Worm (Caenorhabditis elegans) whole organism, late embryonic: Measurements from ENCODE around the gene npp-16.
A peak's percentile ranks its signal among the peaks of the same experiment; 100 is the strongest.

ENCODE experiments used
- C08G9.2 ChIP-seq: sonication (generic microtip); optimal IDR thresholded peaks from 2 replicates; lab custom pipeline; 2016; ENCODE audit warnings: mild to moderate bottlenecking, missing genetic modification characterization, moderate library complexity, missing compliant biosample characterization
- C38D4.7 ChIP-seq: fragments of 200-800 bp; sonication (Bioruptor generic); optimal IDR thresholded peaks from 2 replicates; lab custom pipeline; 2018; ENCODE audit warnings: mild to moderate bottlenecking, missing genetic modification characterization, moderate library complexity, missing compliant biosample characterization
- K02D7.2 ChIP-seq: sonication (generic microtip); optimal IDR thresholded peaks from 2 replicates; lab custom pipeline; 2017; ENCODE audit warnings: mild to moderate bottlenecking, missing genetic modification characterization, missing compliant biosample characterization
- ahr-1 ChIP-seq: sonication (generic microtip); optimal IDR thresholded peaks from 2 replicates; lab custom pipeline; 2016; ENCODE audit warnings: missing genetic modification characterization, missing compliant biosample characterization
- ama-1 ChIP-seq: fragments of 150-350 bp; optimal IDR thresholded peaks from 2 replicates; lab custom pipeline; 2014
- ceh-14 ChIP-seq: sonication (generic microtip); optimal IDR thresholded peaks from 2 replicates; lab custom pipeline; 2016; ENCODE audit warnings: missing genotype, missing genetic modification characterization, missing compliant biosample characterization
- ceh-19 ChIP-seq: fragments of 200-800 bp; sonication (Bioruptor generic); optimal IDR thresholded peaks from 2 replicates; lab custom pipeline; 2018; ENCODE audit warnings: mild to moderate bottlenecking, missing genetic modification characterization, missing compliant biosample characterization
- ceh-2 ChIP-seq: sonication (generic microtip); optimal IDR thresholded peaks from 2 replicates; lab custom pipeline; 2016; ENCODE audit warnings: missing genotype, missing genetic modification characterization, missing compliant biosample characterization
- ceh-24 ChIP-seq: sonication (generic microtip); optimal IDR thresholded peaks from 2 replicates; lab custom pipeline; 2016; ENCODE audit warnings: mild to moderate bottlenecking, missing genetic modification characterization, missing compliant biosample characterization
- ceh-30 ChIP-seq: fragments of 150-350 bp; optimal IDR thresholded peaks from 2 replicates; lab custom pipeline; 2014; ENCODE audit warnings: missing biosample characterization, missing genetic modification characterization
- ceh-31 ChIP-seq: sonication (generic microtip); optimal IDR thresholded peaks from 2 replicates; lab custom pipeline; 2016; ENCODE audit warnings: missing genetic modification characterization, missing compliant biosample characterization
- ceh-34 ChIP-seq: sonication (generic microtip); optimal IDR thresholded peaks from 2 replicates; lab custom pipeline; 2016; ENCODE audit warnings: mild to moderate bottlenecking, missing genetic modification characterization, missing compliant biosample characterization
- ceh-45 ChIP-seq: fragments of 200-800 bp; sonication (Bioruptor generic); IDR thresholded peaks from 2 replicates; pipeline ENCODE4 v1.3.6; 2022; ENCODE audit warnings: missing genetic modification reagents, missing genetic modification characterization, missing compliant biosample characterization
- ceh-6 ChIP-seq: fragments of 200-800 bp; sonication (Bioruptor generic); optimal IDR thresholded peaks from 2 replicates; lab custom pipeline; 2018; ENCODE audit warnings: mild to moderate bottlenecking, missing genetic modification characterization, missing compliant biosample characterization
- che-1 ChIP-seq: sonication (generic microtip); optimal IDR thresholded peaks from 2 replicates; lab custom pipeline; 2016; ENCODE audit warnings: mild to moderate bottlenecking, missing genetic modification characterization, missing compliant biosample characterization
- dmd-4 ChIP-seq: sonication (generic microtip); optimal IDR thresholded peaks from 2 replicates; lab custom pipeline; 2016; ENCODE audit warnings: borderline replicate concordance, missing genetic modification characterization, missing compliant biosample characterization
- dve-1 ChIP-seq: sonication (generic microtip); optimal IDR thresholded peaks from 2 replicates; lab custom pipeline; 2017; ENCODE audit warnings: antibody characterized with exemption, mild to moderate bottlenecking, missing genetic modification characterization, missing compliant biosample characterization
- elt-2 ChIP-seq: sonication (generic microtip); optimal IDR thresholded peaks from 2 replicates; lab custom pipeline; 2016; ENCODE audit warnings: missing genetic modification reagents, missing genetic modification characterization, missing compliant biosample characterization
- elt-4 ChIP-seq: sonication (generic microtip); optimal IDR thresholded peaks from 2 replicates; lab custom pipeline; 2016; ENCODE audit warnings: missing genetic modification characterization, missing compliant biosample characterization
- ets-4 ChIP-seq: sonication (generic microtip); optimal IDR thresholded peaks from 2 replicates; lab custom pipeline; 2016; ENCODE audit warnings: missing genetic modification characterization, missing compliant biosample characterization
- eyg-1 ChIP-seq: sonication (generic microtip); optimal IDR thresholded peaks from 2 replicates; lab custom pipeline; 2016; ENCODE audit warnings: missing genotype, missing genetic modification characterization, missing compliant biosample characterization
- fax-1 ChIP-seq: sonication (generic microtip); optimal IDR thresholded peaks from 2 replicates; lab custom pipeline; 2016; ENCODE audit warnings: missing genotype, missing genetic modification characterization, missing compliant biosample characterization
- gmeb-2 ChIP-seq: sonication (generic microtip); optimal IDR thresholded peaks from 2 replicates; lab custom pipeline; 2016; ENCODE audit warnings: missing genetic modification characterization, inconsistent platforms, missing compliant biosample characterization
- hlh-13 ChIP-seq: fragments of 200-800 bp; sonication (Bioruptor generic); optimal IDR thresholded peaks from 2 replicates; lab custom pipeline; 2018; ENCODE audit warnings: mild to moderate bottlenecking, missing genetic modification characterization, missing compliant biosample characterization
- hlh-15 ChIP-seq: sonication (generic microtip); optimal IDR thresholded peaks from 2 replicates; lab custom pipeline; 2016; ENCODE audit warnings: missing genetic modification characterization, missing compliant biosample characterization
- hlh-30 ChIP-seq: sonication (generic microtip); optimal IDR thresholded peaks from 2 replicates; lab custom pipeline; 2017; ENCODE audit warnings: antibody characterized with exemption, missing genetic modification characterization, missing compliant biosample characterization; ENCODE audit not compliant: insufficient read depth
- lin-11 ChIP-seq: fragments of 200-800 bp; sonication (Bioruptor generic); optimal IDR thresholded peaks from 2 replicates; lab custom pipeline; 2018; ENCODE audit warnings: mild to moderate bottlenecking, missing genetic modification characterization, missing compliant biosample characterization
- mec-3 ChIP-seq: sonication (generic microtip); optimal IDR thresholded peaks from 2 replicates; lab custom pipeline; 2016; ENCODE audit warnings: borderline replicate concordance, missing genetic modification characterization, missing compliant biosample characterization
- nfya-1 ChIP-seq: sonication (generic microtip); optimal IDR thresholded peaks from 2 replicates; lab custom pipeline; 2017; ENCODE audit warnings: missing genetic modification characterization, mild to moderate bottlenecking, missing compliant biosample characterization, antibody characterized with exemption, moderate library complexity
- nhr-11 ChIP-seq: fragments of 150-350 bp; optimal IDR thresholded peaks from 2 replicates; lab custom pipeline; 2014; ENCODE audit warnings: missing biosample characterization, missing genetic modification characterization
- nhr-232 ChIP-seq: sonication (generic microtip); optimal IDR thresholded peaks from 2 replicates; lab custom pipeline; 2016; ENCODE audit warnings: missing genetic modification characterization, missing compliant biosample characterization
- npax-4 ChIP-seq: sonication (generic microtip); optimal IDR thresholded peaks from 2 replicates; lab custom pipeline; 2016; ENCODE audit warnings: missing genetic modification characterization, missing compliant biosample characterization
- odd-2 ChIP-seq: sonication (generic microtip); optimal IDR thresholded peaks from 2 replicates; lab custom pipeline; 2017; ENCODE audit warnings: antibody characterized with exemption, mild to moderate bottlenecking, missing genetic modification characterization, missing compliant biosample characterization
- pat-9 ChIP-seq: fragments of 200-800 bp; sonication (Bioruptor generic); optimal IDR thresholded peaks from 2 replicates; lab custom pipeline; 2018; ENCODE audit warnings: mild to moderate bottlenecking, missing genetic modification characterization, moderate library complexity, missing compliant biosample characterization
- pha-4 ChIP-seq: fragments of 150-350 bp; optimal IDR thresholded peaks from 2 replicates; lab custom pipeline; 2018; ENCODE audit warnings: missing biosample characterization, missing genetic modification reagents, missing genetic modification characterization
- pqm-1 ChIP-seq: sonication (generic microtip); optimal IDR thresholded peaks from 2 replicates; lab custom pipeline; 2016; ENCODE audit warnings: missing genetic modification characterization, missing compliant biosample characterization
- ref-2 ChIP-seq: sonication (generic microtip); optimal IDR thresholded peaks from 2 replicates; lab custom pipeline; 2016; ENCODE audit warnings: missing genetic modification characterization, missing compliant biosample characterization
- rnt-1 ChIP-seq: sonication (generic microtip); optimal IDR thresholded peaks from 2 replicates; lab custom pipeline; 2016; ENCODE audit warnings: missing genetic modification characterization, missing compliant biosample characterization
- sox-4 ChIP-seq: sonication (generic microtip); optimal IDR thresholded peaks from 2 replicates; lab custom pipeline; 2017; ENCODE audit warnings: mild to moderate bottlenecking, missing genetic modification characterization, inconsistent platforms, missing compliant biosample characterization
- syd-9 ChIP-seq: sonication (generic microtip); optimal IDR thresholded peaks from 2 replicates; lab custom pipeline; 2016; ENCODE audit warnings: mild to moderate bottlenecking, missing genetic modification characterization, moderate library complexity, missing compliant biosample characterization
- ttx-3 ChIP-seq: sonication (generic microtip); optimal IDR thresholded peaks from 2 replicates; lab custom pipeline; 2016; ENCODE audit warnings: missing genetic modification reagents, missing genetic modification characterization, missing compliant biosample characterization
- unc-42 ChIP-seq: sonication (generic microtip); optimal IDR thresholded peaks from 2 replicates; lab custom pipeline; 2016; ENCODE audit warnings: missing genotype, missing genetic modification characterization, missing compliant biosample characterization
- unc-86 ChIP-seq: sonication (generic microtip); optimal IDR thresholded peaks from 2 replicates; lab custom pipeline; 2016; ENCODE audit warnings: missing genetic modification characterization, missing compliant biosample characterization

npp-16 gene

DNA sequence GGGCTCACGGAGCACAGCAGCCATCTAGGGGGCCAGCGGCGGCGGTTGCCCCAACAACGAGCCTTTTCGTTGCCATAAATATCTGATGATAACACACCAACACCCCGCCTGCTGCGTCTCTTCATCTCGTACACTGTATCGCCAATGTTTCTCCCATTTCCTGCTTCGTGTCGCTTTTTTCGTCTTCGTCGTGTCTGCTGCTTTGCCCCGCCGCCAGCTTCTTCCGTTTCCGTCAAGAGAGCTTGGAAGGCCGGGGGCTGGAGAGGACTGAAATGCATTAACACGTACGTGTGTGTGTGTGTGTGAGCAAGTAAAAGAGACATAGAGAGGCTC, 20.2 kb downstream of the npp-16 start:
- peak; percentile 17 for TF ChIP-seq pat-9 (tag; lab: Kevin White, UChicago)
- TF ChIP-seq lin-11 (tag; lab: Kevin White, UChicago): no peak
- peak; percentile 36 for TF ChIP-seq mec-3 (tag; lab: Kevin White, UChicago)
- no peak for TF ChIP-seq dve-1 (tag; lab: Kevin White, UChicago)
- peak; percentile 49 for TF ChIP-seq K02D7.2
- no peak for TF ChIP-seq ceh-45 (GFP tag; lab: Robert Waterston, UW)
- peak; percentile 41 for TF ChIP-seq che-1 (tag; lab: Kevin White, UChicago)
- TF ChIP-seq pqm-1 (tag; lab: Kevin White, UChicago): no peak
- peak; percentile 14 for TF ChIP-seq unc-42 (tag; lab: Kevin White, UChicago)
- peak; percentile 0 for TF ChIP-seq ceh-2 (tag; lab: Kevin White, UChicago)
- peak; percentile 21 for TF ChIP-seq gmeb-2 (tag; lab: Kevin White, UChicago)
- no peak for TF ChIP-seq pha-4 (tag; lab: Kevin White, UChicago)
- TF ChIP-seq dmd-4 (tag; lab: Kevin White, UChicago): no peak
- peak; percentile 24 for TF ChIP-seq ceh-31 (tag; lab: Kevin White, UChicago)
- TF ChIP-seq rnt-1 (tag; lab: Kevin White, UChicago): no peak
- TF ChIP-seq ceh-14: peak; percentile 51

DNA sequence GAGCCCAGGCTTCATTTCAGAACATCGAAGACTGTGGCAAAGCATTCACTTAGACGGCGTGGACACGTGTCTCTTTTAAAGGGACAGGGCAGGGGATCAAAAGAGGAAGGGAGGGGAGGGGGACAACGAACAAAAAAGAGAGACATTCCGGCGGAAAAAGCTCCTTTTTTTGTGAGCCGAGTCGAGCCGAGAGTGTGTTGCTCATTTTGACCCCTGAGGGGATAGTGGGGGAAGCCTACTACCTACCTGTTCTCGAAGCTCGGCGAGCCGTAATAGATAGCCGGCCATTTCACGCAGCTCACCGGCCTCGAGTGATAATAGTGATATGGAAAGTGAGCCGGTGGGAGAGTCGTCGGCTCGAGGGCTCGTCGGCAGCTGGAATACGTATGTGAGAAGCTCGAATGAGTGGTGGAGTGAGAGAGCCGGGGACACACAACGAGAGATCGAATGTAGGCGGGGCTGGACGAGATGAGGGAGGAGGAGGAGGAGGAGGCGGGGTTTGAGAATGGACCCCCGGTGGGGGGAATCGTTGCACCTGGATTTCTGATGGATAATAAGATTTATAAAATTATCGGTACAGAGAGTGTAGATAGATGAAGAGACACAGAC, 21.0 kb downstream of the npp-16 start:
- TF ChIP-seq unc-42 (tag; lab: Kevin White, UChicago): no peak
- no peak for TF ChIP-seq ceh-6
- no peak for TF ChIP-seq eyg-1 (tag; lab: Kevin White, UChicago)
- TF ChIP-seq ceh-34: no peak
- TF ChIP-seq ceh-30 (tag; lab: Kevin White, UChicago): no peak
- no peak for TF ChIP-seq ceh-19 (GFP tag; lab: Kevin White, UChicago)
- TF ChIP-seq hlh-15 (tag; lab: Kevin White, UChicago): no peak
- peak; percentile 0 for TF ChIP-seq ceh-14
- TF ChIP-seq fax-1 (tag; lab: Kevin White, UChicago): no peak
- TF ChIP-seq hlh-30: no peak
- TF ChIP-seq odd-2 (tag; lab: Kevin White, UChicago): no peak
- no peak for TF ChIP-seq nhr-11 (tag; lab: Kevin White, UChicago)
- peak; percentile 3 for TF ChIP-seq nfya-1 (tag; lab: Kevin White, UChicago)
- TF ChIP-seq syd-9 (tag; lab: Kevin White, UChicago): no peak
- peak; percentile 76 for TF ChIP-seq ama-1 (lab: Kevin White, UChicago)
- TF ChIP-seq C08G9.2: no peak
- no peak for TF ChIP-seq pha-4 (tag; lab: Kevin White, UChicago)
- no peak for TF ChIP-seq ttx-3 (tag; lab: Kevin White, UChicago)
- no peak for TF ChIP-seq C38D4.7 (GFP tag; lab: Kevin White, UChicago)
- TF ChIP-seq npax-4 (tag; lab: Kevin White, UChicago): no peak
- TF ChIP-seq gmeb-2 (tag; lab: Kevin White, UChicago): no peak
- no peak for TF ChIP-seq ceh-2 (tag; lab: Kevin White, UChicago)
- peak; percentile 3 for TF ChIP-seq sox-4 (tag; lab: Kevin White, UChicago)
- TF ChIP-seq ref-2: no peak
- no peak for TF ChIP-seq unc-86
- TF ChIP-seq nhr-232: no peak
- no peak for TF ChIP-seq ceh-31 (tag; lab: Kevin White, UChicago)
- TF ChIP-seq elt-4 (tag; lab: Kevin White, UChicago): no peak
- no peak for TF ChIP-seq pat-9 (tag; lab: Kevin White, UChicago)
- no peak for TF ChIP-seq ahr-1
- TF ChIP-seq elt-2 (tag; lab: Kevin White, UChicago): no peak
- TF ChIP-seq ets-4: no peak
- TF ChIP-seq hlh-13 (GFP tag; lab: Kevin White, UChicago): no peak
- no peak for TF ChIP-seq ceh-24 (tag; lab: Kevin White, UChicago)
- peak; percentile 59 for TF ChIP-seq K02D7.2
- TF ChIP-seq che-1 (tag; lab: Kevin White, UChicago): no peak
